Worm (Caenorhabditis elegans) whole organism, midembryonic: ENCODE data around the gene gpa-7.

Experiments used
- ref-1 ChIP-seq: fragments of 200-800 bp; sonication (Bioruptor generic); conservative IDR thresholded peaks from 2 replicates; pipeline ENCODE4 v1.3.6; 2022; ENCODE audit warnings: missing genetic modification reagents, missing genetic modification characterization, missing compliant biosample characterization
- ztf-29 ChIP-seq: fragments of 200-800 bp; sonication (Bioruptor generic); IDR thresholded peaks from 2 replicates; pipeline ENCODE4 v1.3.6; 2022; ENCODE audit warnings: missing genetic modification reagents, missing genetic modification characterization, missing compliant biosample characterization

DNA sequence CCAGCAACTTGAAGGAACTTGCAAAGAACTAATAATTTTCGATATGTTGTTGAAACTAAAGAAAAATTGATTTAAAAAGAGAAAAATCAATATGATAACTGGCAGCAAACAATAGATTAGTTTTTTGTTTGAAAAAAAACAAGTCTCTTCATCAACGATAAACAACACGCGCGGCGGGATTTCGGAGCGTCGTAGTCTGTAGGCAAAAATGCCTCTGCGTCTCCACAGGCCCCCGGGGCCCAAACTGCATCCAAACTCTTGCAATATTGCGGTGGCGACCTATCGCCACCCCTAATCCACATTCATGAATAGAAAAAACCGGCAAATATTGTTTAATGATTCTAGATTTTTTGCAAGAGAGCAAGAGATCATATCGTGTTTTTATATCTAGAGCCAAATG lies 21.3 kb downstream of the gpa-7 start:
- no peak for TF ChIP-seq ztf-29
- TF ChIP-seq ref-1 (GFP tag; lab: Robert Waterston, UW): no peak
